Worm (Caenorhabditis elegans): ENCODE measurements around the gene F29A7.4.

DNA sequence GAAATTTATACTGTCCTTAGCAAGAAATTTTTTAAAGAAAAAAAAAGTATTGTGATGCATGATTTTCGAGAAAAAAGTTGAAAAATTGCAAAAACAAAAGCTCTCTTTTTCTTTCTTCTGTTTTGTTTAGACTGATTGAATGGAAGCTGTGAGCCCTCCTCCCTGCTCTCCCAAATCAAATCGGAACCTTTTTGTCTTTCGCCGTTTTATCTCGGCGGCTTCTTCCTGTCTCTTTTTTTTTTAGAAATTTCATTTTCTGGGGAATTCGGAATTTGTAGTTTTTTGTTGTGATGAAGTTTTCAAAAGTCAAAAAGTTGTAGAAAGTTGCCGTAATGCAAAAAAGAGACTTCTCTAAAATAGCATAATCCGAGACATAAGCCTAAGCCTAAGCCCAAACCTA is 19.2 kb upstream of the F29A7.4 start:
- no peak for TF ChIP-seq dao-5 (tag; optimal IDR thresholded peaks at IDR 0.05)
- TF ChIP-seq W03F9.2 (tag; optimal IDR thresholded peaks at IDR 0.05), result no peak

Data from whole organism, L4/young adult.